Worm (Caenorhabditis elegans) whole organism, L4 larva: ENCODE data around the gene mdh-1.

Experiments used
- Y48G9A.11 ChIP-seq: fragments of 200-800 bp; sonication (Bioruptor generic); IDR thresholded peaks from 2 replicates; pipeline ENCODE4 v1.3.6; 2022; ENCODE audit warnings: missing genetic modification reagents, missing genetic modification characterization, missing compliant biosample characterization
- ceh-20 ChIP-seq: fragments of 200-800 bp; sonication (Bioruptor generic); IDR thresholded peaks from 2 replicates; pipeline ENCODE4 v1.3.6; 2022; ENCODE audit warnings: missing genetic modification reagents, missing genetic modification characterization, missing compliant biosample characterization
- daf-16 ChIP-seq, 3 experiments: sonication (generic microtip); optimal IDR thresholded peaks; 2 replicates each; lab custom pipeline; 2016 to 2017; ENCODE audit warnings: missing genetic modification characterization in 3 of 3, missing genetic modification reagents in 3 of 3, mild to moderate bottlenecking in 2 of 3, missing compliant biosample characterization in 2 of 3, missing biosample characterization in 1 of 3, moderate library complexity in 1 of 3
- hlh-30 ChIP-seq: sonication (generic microtip); optimal IDR thresholded peaks from 2 replicates; lab custom pipeline; 2017; ENCODE audit warnings: antibody characterized with exemption, mild to moderate bottlenecking, missing genetic modification characterization, missing compliant biosample characterization; ENCODE audit not compliant: insufficient read depth
- lim-7 ChIP-seq: fragments of 200-800 bp; sonication (Bioruptor generic); IDR thresholded peaks from 2 replicates; pipeline ENCODE4 v1.3.6; 2022; ENCODE audit warnings: missing genetic modification characterization, missing compliant biosample characterization
- nhr-237 ChIP-seq: sonication (generic microtip); optimal IDR thresholded peaks from 2 replicates; lab custom pipeline; 2017; ENCODE audit warnings: missing biosample characterization, missing genetic modification characterization
- nhr-77 ChIP-seq: fragments of 150-350 bp; optimal IDR thresholded peaks from 2 replicates; lab custom pipeline; 2014; ENCODE audit warnings: missing biosample characterization, missing genetic modification characterization
- unc-130 ChIP-seq: sonication (generic microtip); optimal IDR thresholded peaks from 2 replicates; lab custom pipeline; 2016; ENCODE audit warnings: missing genetic modification reagents, missing genetic modification characterization, missing compliant biosample characterization
- unc-62 ChIP-seq, 3 experiments: fragments of 150-350 bp in 1 of 3; sonication (generic microtip); optimal IDR thresholded peaks in 2 of 3; peaks in 1 of 3; 1 replicate in 1 of 3; 2 replicates in 2 of 3; lab custom pipeline; 2014 to 2017; ENCODE audit warnings: missing biosample characterization in 3 of 3, missing genetic modification characterization in 3 of 3, missing genetic modification reagents in 3 of 3, missing genotype in 1 of 3
- ztf-11 ChIP-seq: fragments of 150-350 bp; optimal IDR thresholded peaks from 2 replicates; lab custom pipeline; 2014; ENCODE audit warnings: missing biosample characterization, missing genetic modification characterization

DNA sequence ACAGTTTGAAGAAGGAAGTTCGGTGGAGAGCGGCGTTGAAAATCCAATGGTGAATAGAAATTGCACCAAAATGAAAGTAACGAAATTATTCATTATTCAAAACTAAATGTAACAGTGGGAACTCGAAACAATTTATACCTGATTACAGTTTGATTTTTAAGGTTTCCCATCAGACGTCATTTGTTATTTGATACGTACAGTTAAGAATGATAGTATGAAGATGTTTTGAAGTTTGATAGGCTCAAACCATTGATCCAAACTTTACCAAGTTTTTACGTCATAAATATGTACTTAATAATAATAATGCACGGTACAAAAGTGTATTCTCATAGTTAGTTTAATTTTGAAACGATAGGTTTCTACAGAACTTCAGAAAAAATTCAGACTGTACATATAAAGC, 41.8 kb upstream of the mdh-1 start, which contains the start of gene spp-20:
- TF ChIP-seq nhr-237 (no peak), daf-16 (GFP tag; optimal IDR thresholded peaks at IDR 0.05; lab: Kevin White, UChicago) (no peak), daf-16 (tag; optimal IDR thresholded peaks at IDR 0.05; lab: Kevin White, UChicago) (no peak), Y48G9A.11 (no peak), unc-62 (GFP tag; optimal IDR thresholded peaks at IDR 0.05 in 1 of 2; lab: Kevin White, UChicago) (no peak), unc-62 (tag; optimal IDR thresholded peaks at IDR 0.05; lab: Kevin White, UChicago) (no peak), nhr-77 (no peak), unc-130 (GFP tag; lab: Kevin White, UChicago) (no peak), lim-7 (no peak), hlh-30 (no peak), ceh-20 (no peak), ztf-11 (no peak)
